Fruit fly (Drosophila melanogaster) whole organism, embryonic: Measurements from ENCODE around the gene CG31275.

Experiments used
- Aef1 ChIP-seq: fragments of 200-800 bp; sonication (Bioruptor generic); IDR thresholded peaks from 3 replicates; pipeline ENCODE4 v1.3.6; 2022; ENCODE audit warnings: missing biosample characterization, missing genetic modification characterization
- BEAF-32 ChIP-seq: fragments of 200-800 bp; sonication (Bioruptor generic); optimal IDR thresholded peaks from 3 replicates; lab custom pipeline; 2017; ENCODE audit warnings: missing biosample characterization, missing genetic modification characterization, mild to moderate bottlenecking, moderate library complexity, missing genetic modification reagents
- CG10431 ChIP-seq: fragments of 200-800 bp; sonication (Bioruptor generic); optimal IDR thresholded peaks from 3 replicates; lab custom pipeline; 2018; ENCODE audit warnings: missing biosample characterization, mild to moderate bottlenecking, missing genetic modification characterization
- CG10543 ChIP-seq: fragments of 200-800 bp; sonication (Bioruptor generic); optimal IDR thresholded peaks from 3 replicates; lab custom pipeline; 2017; ENCODE audit warnings: missing biosample characterization, mild to moderate bottlenecking, missing genetic modification characterization, moderate library complexity
- CG10654 ChIP-seq: fragments of 200-800 bp; sonication (Bioruptor generic); optimal IDR thresholded peaks from 2 replicates; lab custom pipeline; 2016; ENCODE audit warnings: missing biosample characterization, missing genetic modification characterization
- CG12391 ChIP-seq: fragments of 200-800 bp; sonication (Bioruptor generic); optimal IDR thresholded peaks from 3 replicates; lab custom pipeline; 2018; ENCODE audit warnings: missing biosample characterization, mild to moderate bottlenecking, missing genetic modification characterization, moderate library complexity
- CG1602 ChIP-seq: fragments of 200-800 bp; sonication (Bioruptor generic); optimal IDR thresholded peaks from 3 replicates; lab custom pipeline; 2016; ENCODE audit warnings: missing biosample characterization, missing genetic modification characterization
- CG16815 ChIP-seq: fragments of 200-800 bp; sonication (Bioruptor generic); optimal IDR thresholded peaks from 3 replicates; lab custom pipeline; 2017; ENCODE audit warnings: missing biosample characterization, mild to moderate bottlenecking, missing genetic modification characterization
- CG18262 ChIP-seq: fragments of 200-800 bp; optimal IDR thresholded peaks from 3 replicates; lab custom pipeline; 2019; ENCODE audit warnings: missing biosample characterization, mild to moderate bottlenecking, missing genetic modification characterization, moderate library complexity
- CG2120 ChIP-seq: fragments of 200-800 bp; sonication (Bioruptor generic); optimal IDR thresholded peaks from 3 replicates; lab custom pipeline; 2016; ENCODE audit warnings: missing biosample characterization, missing genetic modification characterization
- CG31441 ChIP-seq: fragments of 200-800 bp; sonication (Bioruptor generic); IDR thresholded peaks from 2 replicates; pipeline ENCODE4 v1.3.6; 2022; ENCODE audit warnings: missing biosample characterization, missing genetic modification characterization
- CG34422 ChIP-seq: fragments of 200-800 bp; sonication (Bioruptor generic); IDR thresholded peaks from 3 replicates; pipeline ENCODE4 v1.3.6; 2022; ENCODE audit warnings: missing biosample characterization, missing genetic modification characterization
- CG3995 ChIP-seq: fragments of 200-800 bp; sonication (Bioruptor generic); optimal IDR thresholded peaks from 3 replicates; lab custom pipeline; 2016; ENCODE audit warnings: missing biosample characterization, missing genetic modification characterization
- CG4360 ChIP-seq: fragments of 200-800 bp; sonication (Bioruptor generic); IDR thresholded peaks from 2 replicates; pipeline ENCODE4 v1.3.6; 2022; ENCODE audit warnings: missing biosample characterization, missing genetic modification characterization
- CG5953 ChIP-seq: fragments of 200-800 bp; sonication (Bioruptor generic); IDR thresholded peaks from 2 replicates; pipeline ENCODE4 v1.3.6; 2022; ENCODE audit warnings: missing biosample characterization, missing genetic modification characterization
- CG7839 ChIP-seq: fragments of 200-800 bp; sonication (Bioruptor generic); optimal IDR thresholded peaks from 3 replicates; lab custom pipeline; 2018; ENCODE audit warnings: missing biosample characterization, mild to moderate bottlenecking, missing genetic modification characterization, moderate library complexity
- CG8388 ChIP-seq: fragments of 200-800 bp; sonication (Bioruptor generic); optimal IDR thresholded peaks from 2 replicates; lab custom pipeline; 2019; ENCODE audit warnings: missing biosample characterization, mild to moderate bottlenecking, missing genetic modification characterization, moderate library complexity
- CG9215 ChIP-seq: fragments of 200-800 bp; sonication (Bioruptor generic); IDR thresholded peaks from 2 replicates; pipeline ENCODE4 v1.3.6; 2022; ENCODE audit warnings: missing biosample characterization, missing genetic modification characterization
- CrebB ChIP-seq: fragments of 200-800 bp; sonication (Bioruptor generic); optimal IDR thresholded peaks from 3 replicates; lab custom pipeline; 2018; ENCODE audit warnings: missing biosample characterization, mild to moderate bottlenecking, missing genetic modification characterization
- HmgD ChIP-seq: fragments of 200-800 bp; sonication (Bioruptor generic); optimal IDR thresholded peaks from 3 replicates; lab custom pipeline; 2016; ENCODE audit warnings: missing biosample characterization, missing genetic modification characterization
- Hr3 ChIP-seq: fragments of 200-800 bp; sonication (Bioruptor generic); optimal IDR thresholded peaks from 3 replicates; lab custom pipeline; 2016; ENCODE audit warnings: missing biosample characterization, missing genetic modification characterization
- Hr51 ChIP-seq, 2 experiments: fragments of 200-800 bp; sonication (Bioruptor generic); optimal IDR thresholded peaks; 2 replicates in 1 of 2; 3 replicates in 1 of 2; lab custom pipeline; 2016 to 2018; ENCODE audit warnings: missing biosample characterization in 2 of 2, missing genetic modification characterization in 2 of 2, mild to moderate bottlenecking in 1 of 2, moderate library complexity in 1 of 2
- Neu2 ChIP-seq: fragments of 200-800 bp; sonication (Bioruptor generic); optimal IDR thresholded peaks from 3 replicates; lab custom pipeline; 2016; ENCODE audit warnings: missing biosample characterization, missing genetic modification characterization, borderline replicate concordance
- Oli ChIP-seq: fragments of 200-800 bp; sonication (Bioruptor generic); optimal IDR thresholded peaks from 2 replicates; lab custom pipeline; 2018; ENCODE audit warnings: missing biosample characterization, mild to moderate bottlenecking, missing genetic modification characterization, moderate library complexity
- PHDP ChIP-seq: fragments of 200-800 bp; sonication (Bioruptor generic); optimal IDR thresholded peaks from 3 replicates; lab custom pipeline; 2018; ENCODE audit warnings: missing biosample characterization, mild to moderate bottlenecking, missing genetic modification characterization, moderate library complexity
- Rfx ChIP-seq: fragments of 200-800 bp; sonication (Bioruptor generic); IDR thresholded peaks from 2 replicates; pipeline ENCODE4 v1.3.6; 2022; ENCODE audit warnings: missing biosample characterization, missing genetic modification characterization
- Scr ChIP-seq: fragments of 200-800 bp; sonication (Bioruptor generic); IDR thresholded peaks from 2 replicates; pipeline ENCODE4 v1.3.6; 2022; ENCODE audit warnings: missing biosample characterization, missing genetic modification characterization; ENCODE audit not compliant: partially characterized antibody
- Six4 ChIP-seq: fragments of 200-800 bp; sonication (Bioruptor generic); optimal IDR thresholded peaks from 2 replicates; lab custom pipeline; 2016; ENCODE audit warnings: missing biosample characterization, missing genetic modification characterization
- Sox102F ChIP-seq: fragments of 200-800 bp; sonication (Bioruptor generic); optimal IDR thresholded peaks from 2 replicates; lab custom pipeline; 2018; ENCODE audit warnings: missing biosample characterization, mild to moderate bottlenecking, missing genetic modification characterization, moderate library complexity
- YL-1 ChIP-seq: fragments of 200-800 bp; sonication (Bioruptor generic); optimal IDR thresholded peaks from 3 replicates; lab custom pipeline; 2017; ENCODE audit warnings: missing biosample characterization, mild to moderate bottlenecking, missing genetic modification characterization
- bcd ChIP-seq: fragments of 200-800 bp; sonication (Bioruptor generic); optimal IDR thresholded peaks from 2 replicates; lab custom pipeline; 2017; ENCODE audit warnings: missing biosample characterization, mild to moderate bottlenecking, missing genetic modification characterization
- fd102C ChIP-seq: fragments of 200-800 bp; sonication (Bioruptor generic); optimal IDR thresholded peaks from 2 replicates; lab custom pipeline; 2018; ENCODE audit warnings: missing biosample characterization, mild to moderate bottlenecking, missing genetic modification characterization, moderate library complexity
- fd3F ChIP-seq: fragments of 200-800 bp; sonication (Bioruptor generic); optimal IDR thresholded peaks from 2 replicates; lab custom pipeline; 2018; ENCODE audit warnings: missing biosample characterization, mild to moderate bottlenecking, missing genetic modification characterization, moderate library complexity
- fu2 ChIP-seq: fragments of 200-800 bp; sonication (Bioruptor generic); optimal IDR thresholded peaks from 2 replicates; lab custom pipeline; 2016; ENCODE audit warnings: missing biosample characterization, missing genetic modification characterization
- gsb ChIP-seq: fragments of 200-800 bp; sonication (Bioruptor generic); IDR thresholded peaks from 2 replicates; pipeline ENCODE4 v1.3.6; 2022; ENCODE audit warnings: missing biosample characterization, missing genetic modification characterization
- gsb-n ChIP-seq: fragments of 200-800 bp; sonication (Bioruptor generic); optimal IDR thresholded peaks from 3 replicates; lab custom pipeline; 2018; ENCODE audit warnings: missing biosample characterization, mild to moderate bottlenecking, missing genetic modification characterization
- hth ChIP-seq: fragments of >200 bp; optimal IDR thresholded peaks from 2 replicates; lab custom pipeline; 2017; ENCODE audit warnings: inconsistent platforms
- ken ChIP-seq: fragments of 200-800 bp; sonication (Bioruptor generic); IDR thresholded peaks from 3 replicates; pipeline ENCODE4 v1.3.6; 2022; ENCODE audit warnings: missing biosample characterization, missing genetic modification characterization
- lab ChIP-seq: fragments of 200-800 bp; sonication (Bioruptor generic); optimal IDR thresholded peaks from 3 replicates; lab custom pipeline; 2017; ENCODE audit warnings: missing biosample characterization, missing genetic modification characterization, mild to moderate bottlenecking, moderate library complexity, missing genetic modification reagents
- lov ChIP-seq, 2 experiments: fragments of 200-800 bp in 1 of 2; fragments of >200 bp in 1 of 2; sonication (Bioruptor generic) in 1 of 2; IDR thresholded peaks in 1 of 2; optimal IDR thresholded peaks in 1 of 2; 2 replicates in 1 of 2; 3 replicates in 1 of 2; pipeline versions ENCODE4 v1.3.6 to Lab custom; 2017 to 2022; ENCODE audit warnings: missing biosample characterization in 1 of 2, missing genetic modification characterization in 1 of 2
- luna ChIP-seq: fragments of 200-800 bp; sonication (Bioruptor generic); optimal IDR thresholded peaks from 2 replicates; lab custom pipeline; 2016; ENCODE audit warnings: missing biosample characterization, missing genetic modification characterization
- nerfin-1 ChIP-seq: fragments of 200-800 bp; sonication (Bioruptor generic); optimal IDR thresholded peaks from 3 replicates; lab custom pipeline; 2019; ENCODE audit warnings: missing biosample characterization, mild to moderate bottlenecking, missing genetic modification characterization, moderate library complexity
- nerfin-2 ChIP-seq: fragments of 200-800 bp; sonication (Bioruptor generic); IDR thresholded peaks from 2 replicates; pipeline ENCODE4 v1.3.6; 2022; ENCODE audit warnings: missing biosample characterization, missing genetic modification characterization; ENCODE audit not compliant: partially characterized antibody
- nmo ChIP-seq: fragments of 200-800 bp; sonication (Bioruptor generic); optimal IDR thresholded peaks from 2 replicates; lab custom pipeline; 2018; ENCODE audit warnings: missing biosample characterization, mild to moderate bottlenecking, missing genetic modification characterization, moderate library complexity
- prd ChIP-seq, 3 experiments: fragments of >200 bp in 2 of 3; fragments of 200-800 bp in 1 of 3; sonication (Bioruptor generic) in 1 of 3; optimal IDR thresholded peaks in 2 of 3; IDR thresholded peaks in 1 of 3; 2 replicates in 2 of 3; 3 replicates in 1 of 3; pipeline versions ENCODE4 v1.3.6 to Lab custom; 2017 to 2022; ENCODE audit warnings: missing biosample characterization in 1 of 3, missing genetic modification characterization in 1 of 3
- ro ChIP-seq: fragments of 200-800 bp; sonication (Bioruptor generic); IDR thresholded peaks from 2 replicates; pipeline ENCODE4 v1.3.6; 2022; ENCODE audit warnings: missing biosample characterization, missing genetic modification characterization
- tap ChIP-seq: fragments of 200-800 bp; optimal IDR thresholded peaks from 3 replicates; lab custom pipeline; 2019; ENCODE audit warnings: missing biosample characterization, mild to moderate bottlenecking, missing genetic modification characterization, moderate library complexity
- wdn ChIP-seq: fragments of 200-800 bp; sonication (Bioruptor generic); IDR thresholded peaks from 2 replicates; pipeline ENCODE4 v1.3.6; 2022; ENCODE audit warnings: missing biosample characterization, missing genetic modification characterization
- zf30C ChIP-seq: fragments of 200-800 bp; sonication (Bioruptor generic); optimal IDR thresholded peaks from 3 replicates; lab custom pipeline; 2018; ENCODE audit warnings: missing biosample characterization, mild to moderate bottlenecking, missing genetic modification characterization

CG31275 gene

dm6 chr3R:16717961-16718360 lies 33.2 kb downstream of the CG31275 start (continued):
- TF ChIP-seq prd (optimal IDR thresholded peaks at IDR 0.05; lab: Kevin White, UChicago) (no peak), prd (GFP tag; IDR thresholded peaks at IDR 0.05; lab: Robert Waterston, UW) (peak; percentile 88), tap (no peak), Scr (no peak), CrebB (tag; lab: Kevin White, UChicago) (no peak), CG1602 (GFP tag; lab: Kevin White, UChicago) (peak; percentile 42), gsb (no peak), HmgD (GFP tag; lab: Kevin White, UChicago) (no peak), fu2 (GFP tag; lab: Kevin White, UChicago) (no peak), lab (no peak), nerfin-1 (tag; lab: Kevin White, UChicago) (peak; percentile 10), luna (GFP tag; lab: Kevin White, UChicago) (no peak), CG16815 (GFP tag; lab: Kevin White, UChicago) (peak; percentile 8), CG31441 (GFP tag; lab: Robert Waterston, UW) (0 out of 2 replicates have a peak, but pooled peaks have one; percentile 30), CG3995 (GFP tag; lab: Kevin White, UChicago) (no peak), Hr3 (peak; percentile 7), bcd (peak; percentile 20), ken (no peak), wdn (no peak), nerfin-2 (no peak), CG8388 (GFP tag; lab: Kevin White, UChicago) (peak; percentile 45), BEAF-32 (GFP tag; lab: Kevin White, UChicago) (no peak), zf30C (GFP tag; lab: Kevin White, UChicago) (peak; percentile 31), fd3F (no peak), Aef1 (GFP tag; lab: Robert Waterston, UW) (no peak), Rfx (GFP tag; lab: Robert Waterston, UW) (no peak), Oli (tag; lab: Kevin White, UChicago) (no peak), Neu2 (GFP tag; lab: Kevin White, UChicago) (peak; percentile 71), Hr51 (GFP tag; optimal IDR thresholded peaks at IDR 0.05; lab: Kevin White, UChicago) (peak in 1 of 2 experiments; percentile 1), hth (lab: Kevin White, UChicago) (no peak), CG10543 (GFP tag; lab: Kevin White, UChicago) (no peak), CG2120 (GFP tag; lab: Kevin White, UChicago) (no peak), ro (GFP tag; lab: Robert Waterston, UW) (peak; percentile 32; the same call in 1 of the 2 replicates), YL-1 (GFP tag; lab: Kevin White, UChicago) (no peak), PHDP (no peak), CG9215 (GFP tag; lab: Robert Waterston, UW) (no peak), Sox102F (GFP tag; lab: Kevin White, UChicago) (peak; percentile 16), gsb-n (tag; lab: Kevin White, UChicago) (peak; percentile 19), CG7839 (tag; lab: Kevin White, UChicago) (peak; percentile 8), fd102C (peak; percentile 42), CG4360 (GFP tag; lab: Robert Waterston, UW) (0 out of 2 replicates have a peak, but pooled peaks have one; percentile 12), CG12391 (tag; lab: Kevin White, UChicago) (peak; percentile 17), Six4 (GFP tag; lab: Kevin White, UChicago) (no peak), CG10431 (GFP tag; lab: Kevin White, UChicago) (no peak), CG18262 (tag; lab: Kevin White, UChicago) (peak; percentile 60), CG5953 (GFP tag; lab: Robert Waterston, UW) (no peak), CG10654 (GFP tag; lab: Kevin White, UChicago) (no peak), lov (optimal IDR thresholded peaks at IDR 0.05; lab: Kevin White, UChicago) (no peak), lov (GFP tag; IDR thresholded peaks at IDR 0.05; lab: Robert Waterston, UW) (peak; percentile 51; the same call in 1 of the 3 replicates), nmo (GFP tag; lab: Kevin White, UChicago) (peak; percentile 39), CG34422 (GFP tag; lab: Robert Waterston, UW) (no peak)
